Worm (Caenorhabditis elegans) whole organism, early embryonic: ENCODE results near the gene F47B10.5.

Source experiments
- B0310.2 ChIP-seq: sonication (generic microtip); optimal IDR thresholded peaks from 2 replicates; lab custom pipeline; 2016; ENCODE audit warnings: mild to moderate bottlenecking, missing genetic modification characterization, missing compliant biosample characterization
- aly-1 ChIP-seq: sonication (generic microtip); optimal IDR thresholded peaks from 2 replicates; lab custom pipeline; 2016; ENCODE audit warnings: missing genetic modification characterization, missing compliant biosample characterization
- ama-1 ChIP-seq: fragments of 150-350 bp; optimal IDR thresholded peaks from 2 replicates; lab custom pipeline; 2014
- ceh-13 ChIP-seq: fragments of 200-800 bp; sonication (Bioruptor generic); optimal IDR thresholded peaks from 2 replicates; lab custom pipeline; 2018; ENCODE audit warnings: mild to moderate bottlenecking, missing genetic modification characterization, missing compliant biosample characterization
- ceh-36 ChIP-seq: sonication (generic microtip); optimal IDR thresholded peaks from 2 replicates; lab custom pipeline; 2016; ENCODE audit warnings: missing genetic modification characterization, inconsistent platforms, missing compliant biosample characterization
- hmbx-1 ChIP-seq: sonication (generic microtip); optimal IDR thresholded peaks from 2 replicates; lab custom pipeline; 2016; ENCODE audit warnings: mild to moderate bottlenecking, missing genetic modification characterization, missing compliant biosample characterization
- hmg-4 ChIP-seq: fragments of 200-800 bp; sonication (Bioruptor generic); optimal IDR thresholded peaks from 2 replicates; lab custom pipeline; 2018; ENCODE audit warnings: mild to moderate bottlenecking, missing genetic modification characterization, missing compliant biosample characterization
- pes-1 ChIP-seq: fragments of 200-800 bp; sonication (Bioruptor generic); IDR thresholded peaks from 2 replicates; pipeline ENCODE4 v1.3.6; 2022; ENCODE audit warnings: missing genetic modification reagents, missing genetic modification characterization, missing compliant biosample characterization
- sea-1 ChIP-seq: fragments of 200-800 bp; sonication (Bioruptor generic); conservative IDR thresholded peaks from 2 replicates; pipeline ENCODE4 v1.3.6; 2022; ENCODE audit warnings: missing genetic modification characterization, missing compliant biosample characterization
- tbx-11 ChIP-seq: fragments of 200-800 bp; sonication (Bioruptor generic); IDR thresholded peaks from 2 replicates; pipeline ENCODE4 v1.3.6; 2022; ENCODE audit warnings: missing genetic modification characterization, missing compliant biosample characterization
- tra-4 ChIP-seq: sonication (generic microtip); optimal IDR thresholded peaks from 2 replicates; lab custom pipeline; 2017; ENCODE audit warnings: missing genetic modification characterization, missing compliant biosample characterization

DNA sequence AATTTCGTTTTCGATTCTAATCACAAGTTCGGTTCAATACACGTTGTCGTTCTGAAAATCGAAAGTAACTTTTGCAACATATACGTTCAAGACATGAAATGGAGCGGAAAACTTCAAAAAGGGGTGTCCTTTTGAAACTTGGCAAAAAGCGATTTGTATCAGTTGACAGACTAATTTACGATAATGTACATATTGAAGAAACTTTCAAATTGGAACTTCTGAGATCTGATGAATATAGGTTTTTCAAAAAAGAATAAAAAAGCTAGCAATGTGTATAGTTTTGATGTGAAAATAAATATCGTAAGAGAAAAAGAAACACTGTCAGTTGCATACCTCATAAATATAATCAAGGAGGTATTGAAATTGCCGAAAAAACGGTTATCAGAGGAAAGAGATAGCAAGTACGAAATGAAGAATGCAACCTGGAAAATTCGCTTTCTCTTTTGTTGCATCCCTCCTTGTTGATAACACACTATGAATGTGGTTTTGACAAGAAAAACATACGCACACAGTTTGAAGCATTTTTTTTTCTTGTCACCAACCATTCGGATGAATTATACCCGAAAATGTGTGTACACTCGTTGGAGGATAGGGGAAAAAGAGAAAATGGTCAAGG lies 38.7 kb upstream of the F47B10.5 start, which contains the start of gene dgn-1:
- no peak for TF ChIP-seq ceh-13 (GFP tag; lab: Kevin White, UChicago)
- no peak for TF ChIP-seq hmg-4
- no peak for TF ChIP-seq B0310.2 (tag; lab: Kevin White, UChicago)
- no peak for TF ChIP-seq hmbx-1
- TF ChIP-seq pes-1, result no peak
- no peak for TF ChIP-seq ama-1 (lab: Kevin White, UChicago)
- TF ChIP-seq tbx-11, result no peak
- TF ChIP-seq sea-1, result no peak
- TF ChIP-seq aly-1 (tag; lab: Kevin White, UChicago), result no peak
- TF ChIP-seq ceh-36, result no peak
- no peak for TF ChIP-seq tra-4 (tag; lab: Kevin White, UChicago)
